Worm (Caenorhabditis elegans) whole organism, young adult: ENCODE results near the gene zyg-11.

Experiments used
- B0336.3 ChIP-seq: fragments of 200-800 bp; sonication (Bioruptor generic); IDR thresholded peaks from 2 replicates; pipeline ENCODE4 v1.3.6; 2022; ENCODE audit warnings: missing genetic modification characterization, missing compliant biosample characterization
- F22D6.2 ChIP-seq: sonication (generic microtip); optimal IDR thresholded peaks from 2 replicates; lab custom pipeline; 2016; ENCODE audit warnings: mild to moderate bottlenecking, missing genetic modification characterization, missing compliant biosample characterization
- F39B2.1 ChIP-seq: fragments of 200-800 bp; sonication (Bioruptor generic); IDR thresholded peaks from 2 replicates; pipeline ENCODE4 v1.3.6; 2022; ENCODE audit warnings: missing genetic modification reagents, missing genetic modification characterization, missing compliant biosample characterization
- F57A8.1 ChIP-seq: fragments of 200-800 bp; sonication (Bioruptor generic); optimal IDR thresholded peaks from 2 replicates; lab custom pipeline; 2018; ENCODE audit warnings: mild to moderate bottlenecking, missing genetic modification characterization, moderate library complexity, missing compliant biosample characterization
- K12H6.12 ChIP-seq: fragments of 200-800 bp; sonication (Bioruptor generic); optimal IDR thresholded peaks from 2 replicates; lab custom pipeline; 2018; ENCODE audit warnings: mild to moderate bottlenecking, missing genetic modification characterization, missing compliant biosample characterization
- ama-1 ChIP-seq, 3 experiments: fragments of 150-350 bp in 1 of 3; sonication (generic microtip) in 2 of 3; optimal IDR thresholded peaks; 2 replicates each; lab custom pipeline; 2014 to 2018; ENCODE audit warnings: missing biosample characterization in 2 of 3, missing genetic modification characterization in 2 of 3, missing genetic modification reagents in 2 of 3
- aptf-3 ChIP-seq: fragments of 200-800 bp; sonication (Bioruptor generic); IDR thresholded peaks from 2 replicates; pipeline ENCODE4 v1.3.6; 2022; ENCODE audit warnings: missing genetic modification characterization, missing compliant biosample characterization
- attf-3 ChIP-seq: fragments of 200-800 bp; sonication (Bioruptor generic); conservative IDR thresholded peaks from 2 replicates; pipeline ENCODE4 v1.3.6; 2022; ENCODE audit warnings: missing genetic modification reagents, missing genetic modification characterization, missing compliant biosample characterization
- attf-5 ChIP-seq: fragments of 200-800 bp; sonication (Bioruptor generic); optimal IDR thresholded peaks from 2 replicates; lab custom pipeline; 2018; ENCODE audit warnings: mild to moderate bottlenecking, missing genetic modification characterization, missing compliant biosample characterization
- attf-6 ChIP-seq: fragments of 200-800 bp; sonication (Bioruptor generic); IDR thresholded peaks from 2 replicates; pipeline ENCODE4 v1.3.6; 2022; ENCODE audit warnings: missing genetic modification reagents, missing genetic modification characterization, missing compliant biosample characterization
- cebp-1 ChIP-seq, 2 experiments: fragments of 200-800 bp in 1 of 2; sonication (Bioruptor generic) in 1 of 2; sonication (generic microtip) in 1 of 2; IDR thresholded peaks in 1 of 2; optimal IDR thresholded peaks in 1 of 2; 2 replicates each; pipeline versions ENCODE4 v1.3.6 to Lab custom; 2017 to 2022; ENCODE audit warnings: missing compliant biosample characterization in 2 of 2, missing genetic modification characterization in 2 of 2, mild to moderate bottlenecking in 1 of 2, missing genetic modification reagents in 1 of 2, moderate library complexity in 1 of 2
- ceh-40 ChIP-seq: fragments of 200-800 bp; sonication (Bioruptor generic); IDR thresholded peaks from 2 replicates; pipeline ENCODE4 v1.3.6; 2022; ENCODE audit warnings: missing genetic modification characterization, missing compliant biosample characterization
- ceh-79 ChIP-seq: sonication (generic microtip); optimal IDR thresholded peaks from 2 replicates; lab custom pipeline; 2017; ENCODE audit warnings: mild to moderate bottlenecking, missing genetic modification characterization, missing compliant biosample characterization
- ceh-91 ChIP-seq: fragments of 200-800 bp; sonication (Bioruptor generic); IDR thresholded peaks from 2 replicates; pipeline ENCODE4 v1.3.6; 2022; ENCODE audit warnings: missing genetic modification reagents, missing genetic modification characterization, missing compliant biosample characterization
- die-1 ChIP-seq: sonication (generic microtip); optimal IDR thresholded peaks from 2 replicates; lab custom pipeline; 2016; ENCODE audit warnings: missing genotype, mild to moderate bottlenecking, missing genetic modification characterization, missing compliant biosample characterization
- dpff-1 ChIP-seq: sonication (generic microtip); optimal IDR thresholded peaks from 2 replicates; lab custom pipeline; 2017; ENCODE audit warnings: mild to moderate bottlenecking, missing genetic modification characterization, missing compliant biosample characterization
- egl-18 ChIP-seq: fragments of 200-800 bp; sonication (Bioruptor generic); IDR thresholded peaks from 2 replicates; pipeline ENCODE4 v1.3.6; 2022; ENCODE audit warnings: missing genetic modification reagents, missing genetic modification characterization, missing compliant biosample characterization
- fkh-3 ChIP-seq: sonication (generic microtip); optimal IDR thresholded peaks from 2 replicates; lab custom pipeline; 2016; ENCODE audit warnings: mild to moderate bottlenecking, missing genetic modification characterization, missing compliant biosample characterization
- hmg-1.2 ChIP-seq: fragments of 200-800 bp; sonication (Bioruptor generic); IDR thresholded peaks from 2 replicates; pipeline ENCODE4 v1.3.6; 2022; ENCODE audit warnings: missing genetic modification reagents, missing genetic modification characterization, missing compliant biosample characterization
- hmg-20 ChIP-seq: fragments of 200-800 bp; sonication (Bioruptor generic); IDR thresholded peaks from 2 replicates; pipeline ENCODE4 v1.3.6; 2022; ENCODE audit warnings: missing genetic modification reagents, missing genetic modification characterization, missing compliant biosample characterization
- hsf-1 ChIP-seq: fragments of 200-800 bp; sonication (Bioruptor generic); IDR thresholded peaks from 2 replicates; pipeline ENCODE4 v1.3.6; 2022; ENCODE audit warnings: missing genetic modification reagents, missing genetic modification characterization, missing compliant biosample characterization
- lin-26 ChIP-seq: fragments of 200-800 bp; sonication (Bioruptor generic); IDR thresholded peaks from 2 replicates; pipeline ENCODE4 v1.3.6; 2022; ENCODE audit warnings: missing genetic modification reagents, missing genetic modification characterization, missing compliant biosample characterization
- lir-1 ChIP-seq: fragments of 200-800 bp; sonication (Bioruptor generic); conservative IDR thresholded peaks from 2 replicates; pipeline ENCODE4 v1.3.6; 2022; ENCODE audit warnings: missing genetic modification reagents, missing genetic modification characterization, missing compliant biosample characterization
- madf-6 ChIP-seq: fragments of 200-800 bp; sonication (Bioruptor generic); IDR thresholded peaks from 2 replicates; pipeline ENCODE4 v1.3.6; 2022; ENCODE audit warnings: missing genetic modification reagents, missing genetic modification characterization, missing compliant biosample characterization
- madf-8 ChIP-seq: fragments of 200-800 bp; sonication (Bioruptor generic); conservative IDR thresholded peaks from 2 replicates; pipeline ENCODE4 v1.3.6; 2022; ENCODE audit warnings: missing genetic modification reagents, missing genetic modification characterization, missing compliant biosample characterization
- mxl-1 ChIP-seq: sonication (generic microtip); optimal IDR thresholded peaks from 2 replicates; lab custom pipeline; 2016; ENCODE audit warnings: missing genetic modification characterization, missing compliant biosample characterization
- nhr-179 ChIP-seq: sonication (generic microtip); optimal IDR thresholded peaks from 2 replicates; lab custom pipeline; 2016; ENCODE audit warnings: mild to moderate bottlenecking, missing genetic modification characterization, missing compliant biosample characterization
- repo-1 ChIP-seq: sonication (generic microtip); optimal IDR thresholded peaks from 2 replicates; lab custom pipeline; 2017; ENCODE audit warnings: mild to moderate bottlenecking, missing genetic modification characterization, missing compliant biosample characterization
- rpc-1 ChIP-seq, 2 experiments: fragments of 150-350 bp in 1 of 2; sonication (generic microtip) in 1 of 2; optimal IDR thresholded peaks; 2 replicates each; lab custom pipeline; 2014 to 2018; ENCODE audit warnings: missing biosample characterization in 1 of 2, missing genetic modification characterization in 1 of 2, missing genetic modification reagents in 1 of 2, missing genotype in 1 of 2
- snpc-1.1 ChIP-seq: sonication (generic microtip); optimal IDR thresholded peaks from 2 replicates; lab custom pipeline; 2017; ENCODE audit warnings: missing genetic modification characterization, mild to moderate bottlenecking, missing compliant biosample characterization, antibody characterized with exemption, moderate library complexity, missing genotype, missing genetic modification reagents; ENCODE audit not compliant: insufficient read depth
- snpc-1.3 ChIP-seq: sonication (generic microtip); optimal IDR thresholded peaks from 2 replicates; lab custom pipeline; 2017; ENCODE audit warnings: missing genetic modification characterization, mild to moderate bottlenecking, missing compliant biosample characterization, antibody characterized with exemption, moderate library complexity, missing genotype, missing genetic modification reagents; ENCODE audit not compliant: insufficient read depth
- somi-1 ChIP-seq: fragments of 200-800 bp; sonication (Bioruptor generic); optimal IDR thresholded peaks from 2 replicates; lab custom pipeline; 2018; ENCODE audit warnings: mild to moderate bottlenecking, missing genetic modification characterization, missing compliant biosample characterization
- tbp1 ChIP-seq: fragments of 200-800 bp; sonication (Bioruptor generic); optimal IDR thresholded peaks from 2 replicates; lab custom pipeline; 2018; ENCODE audit warnings: mild to moderate bottlenecking, missing genetic modification characterization, missing compliant biosample characterization
- zfh-2 ChIP-seq: fragments of 200-800 bp; sonication (Bioruptor generic); conservative IDR thresholded peaks from 2 replicates; pipeline ENCODE4 v1.3.6; 2022; ENCODE audit warnings: missing genetic modification reagents, missing genetic modification characterization, missing compliant biosample characterization
- ztf-18 ChIP-seq: sonication (generic microtip); optimal IDR thresholded peaks from 2 replicates; lab custom pipeline; 2016; ENCODE audit warnings: missing genotype, mild to moderate bottlenecking, missing genetic modification characterization, missing compliant biosample characterization
- ztf-22 ChIP-seq: fragments of 200-800 bp; sonication (Bioruptor generic); optimal IDR thresholded peaks from 2 replicates; lab custom pipeline; 2018; ENCODE audit warnings: mild to moderate bottlenecking, missing genetic modification characterization, moderate library complexity, missing compliant biosample characterization

zyg-11 gene

ce11 chrII:8039416-8039815 is 21.9 kb downstream of the zyg-11 start, which contains the start of the genes ubh-4 and algn-6 (continued):
- TF ChIP-seq lin-26 (GFP tag; lab: Robert Waterston, UW) (no peak), ceh-91 (peak; percentile 69; the same call in 1 of the 2 replicates), F22D6.2 (tag; lab: Kevin White, UChicago) (no peak), attf-3 (GFP tag; lab: Robert Waterston, UW) (peak; percentile 78), K12H6.12 (tag; lab: Kevin White, UChicago) (peak; percentile 43)
- TF ChIP-seq, all 124 proteins: peak for 41

- TF ChIP-seq ztf-22 (GFP tag; lab: Kevin White, UChicago): no peak
- TF ChIP-seq ceh-79 (tag; lab: Kevin White, UChicago): no peak
- no peak for TF ChIP-seq ceh-40 (GFP tag; lab: Robert Waterston, UW)
- peak; percentile 54 for TF ChIP-seq attf-5
- peak; percentile 18; the same call in 1 of the 2 replicates for TF ChIP-seq hmg-1.2 (GFP tag; lab: Robert Waterston, UW)
- peak; percentile 95 for TF ChIP-seq attf-3 (GFP tag; lab: Robert Waterston, UW)
- no peak for TF ChIP-seq cebp-1 (GFP tag; IDR thresholded peaks at IDR 0.05; lab: Robert Waterston, UW)
- peak; percentile 16 for TF ChIP-seq cebp-1 (tag; optimal IDR thresholded peaks at IDR 0.05; lab: Kevin White, UChicago)
Observed at ce11 chrII:8041642-8042041, 24.2 kb downstream of the zyg-11 start.

ce11 chrII:8042289-8042688 is 24.8 kb downstream of the zyg-11 start, which contains the start of gene T05H10.1:
TSS of gene T05H10.1 (plus strand) at chrII:8042589.
- TF ChIP-seq die-1 (tag; lab: Kevin White, UChicago): no peak
- 0 out of 2 replicates have a peak, but pooled peaks have one; percentile 32 for TF ChIP-seq zfh-2 (GFP tag; lab: Robert Waterston, UW)

ce11 chrII:8047264-8047663 is 29.8 kb downstream of the zyg-11 start, which contains the start of gene apn-1:
TSS of gene apn-1 (plus strand) at chrII:8047564.
- TF ChIP-seq ama-1 (optimal IDR thresholded peaks at IDR 0.05; lab: Kevin White, UChicago) (no peak), ama-1 (GFP tag; optimal IDR thresholded peaks at IDR 0.05; lab: Kevin White, UChicago) (peak in 1 of 2 experiments; percentile 13), madf-8 (GFP tag; lab: Robert Waterston, UW) (no peak)

ce11 chrII:8050477-8050876 is 33.0 kb downstream of the zyg-11 start, which contains the start of gene mtre-1:
TSS of gene mtre-1 (minus strand) at chrII:8050577.
- TF ChIP-seq madf-6 (GFP tag; lab: Robert Waterston, UW): no peak
- no peak for TF ChIP-seq mxl-1
- TF ChIP-seq snpc-1.3 (tag; lab: Kevin White, UChicago): no peak
- no peak for TF ChIP-seq hsf-1 (GFP tag; lab: Robert Waterston, UW)
- TF ChIP-seq F39B2.1 (GFP tag; lab: Robert Waterston, UW): no peak
- no peak for TF ChIP-seq egl-18
- TF ChIP-seq F57A8.1 (GFP tag; lab: Kevin White, UChicago): no peak
- TF ChIP-seq, all 124 proteins: peak for 0

ce11 chrII:8051330-8051729 is 33.9 kb downstream of the zyg-11 start:
- TF ChIP-seq die-1 (tag; lab: Kevin White, UChicago) (no peak), dpff-1 (tag; lab: Kevin White, UChicago) (no peak), snpc-1.1 (tag; lab: Kevin White, UChicago) (no peak), somi-1 (no peak), B0336.3 (GFP tag; lab: Robert Waterston, UW) (no peak), tbp1 (GFP tag; lab: Kevin White, UChicago) (no peak), attf-6 (no peak), aptf-3 (GFP tag; lab: Robert Waterston, UW) (no peak), repo-1 (tag; lab: Kevin White, UChicago) (no peak), nhr-179 (no peak), hmg-20 (no peak), fkh-3 (no peak), rpc-1 (optimal IDR thresholded peaks at IDR 0.05; lab: Kevin White, UChicago) (no peak), rpc-1 (tag; optimal IDR thresholded peaks at IDR 0.05; lab: Kevin White, UChicago) (no peak), ztf-18 (tag; lab: Kevin White, UChicago) (no peak), lir-1 (GFP tag; lab: Robert Waterston, UW) (no peak)
- TF ChIP-seq, all 124 proteins: peak for 0
